Worm (Caenorhabditis elegans) whole organism, L2 larva: ENCODE data around the gene str-185.

Experiments used
- C34F6.9 ChIP-seq: fragments of 150-350 bp; optimal IDR thresholded peaks from 2 replicates; lab custom pipeline; 2014; ENCODE audit warnings: missing biosample characterization, missing genetic modification characterization
- F13H6.1 ChIP-seq: sonication (generic microtip); optimal IDR thresholded peaks from 2 replicates; lab custom pipeline; 2016; ENCODE audit warnings: missing genetic modification characterization, missing compliant biosample characterization
- R02D3.7 ChIP-seq: fragments of 150-350 bp; optimal IDR thresholded peaks from 2 replicates; lab custom pipeline; 2014; ENCODE audit warnings: missing biosample characterization, missing genetic modification characterization
- Y55F3AM.14 ChIP-seq: fragments of 200-800 bp; sonication (Bioruptor generic); optimal IDR thresholded peaks from 2 replicates; lab custom pipeline; 2018; ENCODE audit warnings: mild to moderate bottlenecking, missing genetic modification characterization, missing compliant biosample characterization
- ZK546.5 ChIP-seq: sonication (generic microtip); optimal IDR thresholded peaks from 2 replicates; lab custom pipeline; 2017; ENCODE audit warnings: missing biosample characterization, missing genetic modification characterization
- alr-1 ChIP-seq: fragments of 150-350 bp; optimal IDR thresholded peaks from 2 replicates; lab custom pipeline; 2014; ENCODE audit warnings: missing biosample characterization, missing genetic modification characterization
- aly-2 ChIP-seq: fragments of 150-350 bp; optimal IDR thresholded peaks from 2 replicates; lab custom pipeline; 2014; ENCODE audit warnings: missing biosample characterization, missing genetic modification characterization
- ama-1 ChIP-seq: fragments of 150-350 bp; optimal IDR thresholded peaks from 2 replicates; lab custom pipeline; 2018; ENCODE audit warnings: inconsistent platforms
- blmp-1 ChIP-seq: sonication (generic microtip); optimal IDR thresholded peaks from 2 replicates; lab custom pipeline; 2017; ENCODE audit warnings: missing genetic modification characterization, mild to moderate bottlenecking, missing compliant biosample characterization, antibody characterized with exemption, moderate library complexity; ENCODE audit not compliant: insufficient read depth
- ceh-16 ChIP-seq: fragments of 150-350 bp; optimal IDR thresholded peaks from 2 replicates; lab custom pipeline; 2014; ENCODE audit warnings: missing biosample characterization, missing genetic modification characterization
- ceh-82 ChIP-seq: fragments of 150-350 bp; optimal IDR thresholded peaks from 2 replicates; lab custom pipeline; 2014; ENCODE audit warnings: missing biosample characterization, missing genetic modification characterization
- crh-2 ChIP-seq: sonication (generic microtip); optimal IDR thresholded peaks from 2 replicates; lab custom pipeline; 2017; ENCODE audit warnings: missing biosample characterization, missing genetic modification characterization
- dmd-4 ChIP-seq: sonication (generic microtip); optimal IDR thresholded peaks from 2 replicates; lab custom pipeline; 2017; ENCODE audit warnings: missing biosample characterization, missing genetic modification characterization
- egl-27 ChIP-seq: sonication (generic microtip); optimal IDR thresholded peaks from 3 replicates; lab custom pipeline; 2017; ENCODE audit warnings: missing biosample characterization, missing genetic modification reagents, missing genetic modification characterization
- elt-1 ChIP-seq: fragments of 150-350 bp; optimal IDR thresholded peaks from 2 replicates; lab custom pipeline; 2014; ENCODE audit warnings: missing biosample characterization, missing genetic modification characterization
- elt-3 ChIP-seq: sonication (generic microtip); optimal IDR thresholded peaks from 2 replicates; lab custom pipeline; 2017; ENCODE audit warnings: missing biosample characterization, missing genetic modification characterization
- fos-1 ChIP-seq: fragments of 150-350 bp; optimal IDR thresholded peaks from 2 replicates; lab custom pipeline; 2014; ENCODE audit warnings: missing biosample characterization, missing genetic modification characterization
- gmeb-1 ChIP-seq: fragments of 150-350 bp; optimal IDR thresholded peaks from 2 replicates; lab custom pipeline; 2014; ENCODE audit warnings: missing biosample characterization, missing genetic modification characterization
- lin-11 ChIP-seq: fragments of 150-350 bp; sonication (generic microtip); optimal IDR thresholded peaks from 2 replicates; lab custom pipeline; 2014; ENCODE audit warnings: missing biosample characterization, missing genetic modification characterization, inconsistent platforms, mixed read lengths
- lin-13 ChIP-seq: fragments of 150-350 bp; optimal IDR thresholded peaks from 2 replicates; lab custom pipeline; 2014; ENCODE audit warnings: missing biosample characterization, missing genetic modification reagents, missing genetic modification characterization
- lin-39 ChIP-seq: fragments of 150-350 bp; optimal IDR thresholded peaks from 2 replicates; lab custom pipeline; 2014; ENCODE audit warnings: missing biosample characterization, missing genetic modification reagents, missing genetic modification characterization
- lsy-2 ChIP-seq, 2 experiments: fragments of 150-350 bp in 1 of 2; sonication (generic microtip) in 1 of 2; optimal IDR thresholded peaks; 2 replicates each; lab custom pipeline; 2014 to 2017; ENCODE audit warnings: missing biosample characterization in 2 of 2, missing genetic modification characterization in 2 of 2
- mab-5 ChIP-seq: fragments of 150-350 bp; optimal IDR thresholded peaks from 2 replicates; lab custom pipeline; 2014; ENCODE audit warnings: missing biosample characterization, missing genetic modification characterization
- mbf-1 ChIP-seq: sonication (generic microtip); optimal IDR thresholded peaks from 2 replicates; lab custom pipeline; 2017; ENCODE audit warnings: missing biosample characterization, missing genetic modification characterization
- mdl-1 ChIP-seq, 2 experiments: fragments of 150-350 bp in 1 of 2; sonication (generic microtip) in 1 of 2; optimal IDR thresholded peaks; 2 replicates each; lab custom pipeline; 2017; ENCODE audit warnings: missing biosample characterization in 2 of 2, missing genetic modification characterization in 2 of 2
- nhr-10 ChIP-seq: sonication (generic microtip); optimal IDR thresholded peaks from 2 replicates; lab custom pipeline; 2017; ENCODE audit warnings: missing biosample characterization, missing genetic modification characterization
- nhr-11 ChIP-seq: fragments of 150-350 bp; optimal IDR thresholded peaks from 2 replicates; lab custom pipeline; 2014; ENCODE audit warnings: missing biosample characterization, missing genetic modification characterization
- nhr-12 ChIP-seq: fragments of 150-350 bp; optimal IDR thresholded peaks from 2 replicates; lab custom pipeline; 2014; ENCODE audit warnings: missing biosample characterization, missing genetic modification characterization
- nhr-129 ChIP-seq: fragments of 150-350 bp; optimal IDR thresholded peaks from 2 replicates; lab custom pipeline; 2014; ENCODE audit warnings: missing biosample characterization, missing genetic modification characterization
- nhr-21 ChIP-seq: fragments of 150-350 bp; optimal IDR thresholded peaks from 2 replicates; lab custom pipeline; 2014; ENCODE audit warnings: missing biosample characterization, missing genetic modification characterization
- nhr-23 ChIP-seq: fragments of 150-350 bp; optimal IDR thresholded peaks from 2 replicates; lab custom pipeline; 2014; ENCODE audit warnings: missing biosample characterization, missing genetic modification reagents, missing genetic modification characterization
- nhr-237 ChIP-seq: fragments of 150-350 bp; optimal IDR thresholded peaks from 2 replicates; lab custom pipeline; 2014; ENCODE audit warnings: missing biosample characterization, missing genetic modification characterization
- nhr-25 ChIP-seq: fragments of 150-350 bp; sonication (generic microtip); optimal IDR thresholded peaks from 3 replicates; lab custom pipeline; 2014; ENCODE audit warnings: missing biosample characterization, missing genetic modification characterization
- nhr-6 ChIP-seq: fragments of 150-350 bp; optimal IDR thresholded peaks from 2 replicates; lab custom pipeline; 2014; ENCODE audit warnings: missing biosample characterization, missing genetic modification characterization
- nhr-77 ChIP-seq: fragments of 150-350 bp; optimal IDR thresholded peaks from 2 replicates; lab custom pipeline; 2014; ENCODE audit warnings: missing biosample characterization, missing genetic modification characterization
- peb-1 ChIP-seq: fragments of 150-350 bp; optimal IDR thresholded peaks from 2 replicates; lab custom pipeline; 2014; ENCODE audit warnings: missing biosample characterization, missing genetic modification characterization
- sem-4 ChIP-seq: fragments of 150-350 bp; optimal IDR thresholded peaks from 2 replicates; lab custom pipeline; 2014; ENCODE audit warnings: missing biosample characterization, missing genetic modification reagents, missing genetic modification characterization
- skn-1 ChIP-seq: sonication (generic microtip); optimal IDR thresholded peaks from 2 replicates; lab custom pipeline; 2017; ENCODE audit warnings: missing biosample characterization, missing genetic modification characterization
- sma-3 ChIP-seq: sonication (generic microtip); optimal IDR thresholded peaks from 2 replicates; lab custom pipeline; 2016; ENCODE audit warnings: missing genetic modification reagents, missing genetic modification characterization, missing compliant biosample characterization
- sma-9 ChIP-seq, 2 experiments: fragments of 150-350 bp in 1 of 2; sonication (generic microtip) in 1 of 2; optimal IDR thresholded peaks; 2 replicates each; lab custom pipeline; 2014 to 2016; ENCODE audit warnings: missing genetic modification characterization in 2 of 2, mild to moderate bottlenecking in 1 of 2, missing biosample characterization in 1 of 2, missing compliant biosample characterization in 1 of 2, missing genetic modification reagents in 1 of 2, moderate library complexity in 1 of 2
- snpc-4 ChIP-seq: fragments of 150-350 bp; optimal IDR thresholded peaks from 2 replicates; lab custom pipeline; 2014; ENCODE audit warnings: missing biosample characterization, missing genetic modification characterization
- unc-39 ChIP-seq: fragments of 150-350 bp; optimal IDR thresholded peaks from 2 replicates; lab custom pipeline; 2014; ENCODE audit warnings: missing biosample characterization, missing genetic modification characterization
- unc-55 ChIP-seq: fragments of 150-350 bp; sonication (generic microtip); optimal IDR thresholded peaks from 3 replicates; lab custom pipeline; 2014; ENCODE audit warnings: missing biosample characterization, missing genetic modification reagents, missing genetic modification characterization
- unc-62 ChIP-seq: fragments of 150-350 bp; optimal IDR thresholded peaks from 2 replicates; lab custom pipeline; 2014; ENCODE audit warnings: missing biosample characterization, missing genetic modification reagents, missing genetic modification characterization
- zag-1 ChIP-seq: fragments of 150-350 bp; optimal IDR thresholded peaks from 2 replicates; lab custom pipeline; 2014; ENCODE audit warnings: missing biosample characterization, missing genetic modification characterization
- ztf-1 ChIP-seq: fragments of 200-800 bp; sonication (Bioruptor generic); conservative IDR thresholded peaks from 2 replicates; pipeline ENCODE4 v1.3.6; 2022; ENCODE audit warnings: missing genetic modification characterization, missing compliant biosample characterization
- ztf-11 ChIP-seq: sonication (generic microtip); optimal IDR thresholded peaks from 2 replicates; lab custom pipeline; 2017; ENCODE audit warnings: missing biosample characterization, missing genetic modification characterization
- ztf-4 ChIP-seq: fragments of 150-350 bp; optimal IDR thresholded peaks from 2 replicates; lab custom pipeline; 2014; ENCODE audit warnings: missing biosample characterization, missing genetic modification characterization

Gene str-185

ce11 chrIV:4445711-4446290 is 16.0 kb upstream of the str-185 start, which contains the start of the genes wapl-1 and htz-1:
wapl-1 (minus strand) TSS chrIV:4445740.
htz-1 (plus strand) TSS chrIV:4446216.
- peak; percentile 16 for TF ChIP-seq nhr-77
- TF ChIP-seq alr-1 (tag; lab: Kevin White, UChicago): no peak
- peak; percentile 99 for TF ChIP-seq unc-55 (GFP tag; lab: Kevin White, UChicago)
- TF ChIP-seq nhr-10 (tag; lab: Kevin White, UChicago): peak; percentile 59
- peak; percentile 94 for TF ChIP-seq nhr-21 (tag; lab: Kevin White, UChicago)
- TF ChIP-seq gmeb-1: peak; percentile 95
- peak; percentile 72 for TF ChIP-seq blmp-1 (tag; lab: Kevin White, UChicago)
- peak; percentile 79 for TF ChIP-seq nhr-237 (tag; lab: Kevin White, UChicago)
- TF ChIP-seq elt-1 (tag; lab: Kevin White, UChicago): no peak
- TF ChIP-seq sma-9 (GFP tag; optimal IDR thresholded peaks at IDR 0.05; lab: Kevin White, UChicago): peak; percentile 97
- TF ChIP-seq sma-9 (tag; optimal IDR thresholded peaks at IDR 0.05; lab: Kevin White, UChicago): no peak
- peak; percentile 97 for TF ChIP-seq sma-3 (GFP tag; lab: Kevin White, UChicago)
- peak; percentile 82 for TF ChIP-seq snpc-4 (tag; lab: Kevin White, UChicago)
- TF ChIP-seq sem-4 (tag; lab: Kevin White, UChicago): peak; percentile 94
- no peak for TF ChIP-seq nhr-23 (tag; lab: Kevin White, UChicago)
- TF ChIP-seq ztf-1 (GFP tag; lab: Robert Waterston, UW): no peak
- no peak for TF ChIP-seq unc-39
- TF ChIP-seq ztf-11 (tag; lab: Kevin White, UChicago): no peak
- TF ChIP-seq lsy-2 (tag; optimal IDR thresholded peaks at IDR 0.05; lab: Kevin White, UChicago): peak; percentile 99
- peak; percentile 96 for TF ChIP-seq F13H6.1 (tag; lab: Kevin White, UChicago)
- TF ChIP-seq ceh-82 (tag; lab: Kevin White, UChicago): peak; percentile 90
- TF ChIP-seq ZK546.5: peak; percentile 99
- TF ChIP-seq lin-39 (tag; lab: Kevin White, UChicago): no peak
- peak; percentile 96 for TF ChIP-seq nhr-129 (tag; lab: Kevin White, UChicago)
- TF ChIP-seq nhr-25 (tag; lab: Kevin White, UChicago): peak; percentile 95
- peak; percentile 54 for TF ChIP-seq skn-1 (tag; lab: Kevin White, UChicago)
- TF ChIP-seq elt-3: no peak
- no peak for TF ChIP-seq mbf-1 (tag; lab: Kevin White, UChicago)
- TF ChIP-seq ceh-16 (tag; lab: Kevin White, UChicago): peak; percentile 86
- peak; percentile 97 for TF ChIP-seq crh-2
- TF ChIP-seq unc-62 (GFP tag; lab: Kevin White, UChicago): peak; percentile 71
- TF ChIP-seq lin-11 (tag; lab: Kevin White, UChicago): peak; percentile 99
- peak; percentile 95 for TF ChIP-seq R02D3.7 (tag; lab: Kevin White, UChicago)
- TF ChIP-seq mdl-1 (tag; optimal IDR thresholded peaks at IDR 0.05; lab: Kevin White, UChicago): peak; percentile 29 to 67
- TF ChIP-seq Y55F3AM.14: peak; percentile 79
- no peak for TF ChIP-seq peb-1
- TF ChIP-seq fos-1 (tag; lab: Kevin White, UChicago): peak; percentile 91
- peak; percentile 82 for TF ChIP-seq egl-27 (tag; lab: Kevin White, UChicago)
- TF ChIP-seq nhr-12 (tag; lab: Kevin White, UChicago): no peak
- TF ChIP-seq ama-1: peak; percentile 78
- peak; percentile 97 for TF ChIP-seq lin-13 (GFP tag; lab: Kevin White, UChicago)
- TF ChIP-seq nhr-6 (tag; lab: Kevin White, UChicago): peak; percentile 92
- TF ChIP-seq mab-5: peak; percentile 85
- TF ChIP-seq nhr-11 (tag; lab: Kevin White, UChicago): no peak
- peak; percentile 98 for TF ChIP-seq C34F6.9 (tag; lab: Kevin White, UChicago)
- TF ChIP-seq dmd-4 (tag; lab: Kevin White, UChicago): no peak
- TF ChIP-seq aly-2 (tag; lab: Kevin White, UChicago): no peak
- TF ChIP-seq zag-1 (tag; lab: Kevin White, UChicago): peak; percentile 82
- peak; percentile 96 for TF ChIP-seq ztf-4 (tag; lab: Kevin White, UChicago)
